Worm (Caenorhabditis elegans) whole organism, early embryonic: ENCODE data around the gene rps-12.

Experiments used
- B0310.2 ChIP-seq: sonication (generic microtip); optimal IDR thresholded peaks from 2 replicates; lab custom pipeline; 2016; ENCODE audit warnings: mild to moderate bottlenecking, missing genetic modification characterization, missing compliant biosample characterization
- F13C5.2 ChIP-seq: sonication (generic microtip); optimal IDR thresholded peaks from 2 replicates; lab custom pipeline; 2017; ENCODE audit warnings: mild to moderate bottlenecking, missing genetic modification characterization, inconsistent platforms, missing compliant biosample characterization
- ama-1 ChIP-seq: fragments of 150-350 bp; optimal IDR thresholded peaks from 2 replicates; lab custom pipeline; 2014
- ceh-36 ChIP-seq: sonication (generic microtip); optimal IDR thresholded peaks from 2 replicates; lab custom pipeline; 2016; ENCODE audit warnings: missing genetic modification characterization, inconsistent platforms, missing compliant biosample characterization
- flt-1 ChIP-seq: fragments of 200-800 bp; sonication (Bioruptor generic); IDR thresholded peaks from 2 replicates; pipeline ENCODE4 v1.3.6; 2022; ENCODE audit warnings: missing genetic modification characterization, missing compliant biosample characterization
- hmg-4 ChIP-seq: fragments of 200-800 bp; sonication (Bioruptor generic); optimal IDR thresholded peaks from 2 replicates; lab custom pipeline; 2018; ENCODE audit warnings: mild to moderate bottlenecking, missing genetic modification characterization, missing compliant biosample characterization
- pes-1 ChIP-seq: fragments of 200-800 bp; sonication (Bioruptor generic); IDR thresholded peaks from 2 replicates; pipeline ENCODE4 v1.3.6; 2022; ENCODE audit warnings: missing genetic modification reagents, missing genetic modification characterization, missing compliant biosample characterization

ce11 chrIII:5714230-5714983 lies 35.3 kb downstream of the rps-12 start, which contains the start of gene arf-1:
- no peak for TF ChIP-seq hmg-4 (GFP tag; lab: Kevin White, UChicago)
- TF ChIP-seq ama-1 = no peak
- TF ChIP-seq B0310.2 (tag; lab: Kevin White, UChicago) = no peak
- TF ChIP-seq flt-1 (GFP tag; lab: Robert Waterston, UW) = no peak
- no peak for TF ChIP-seq F13C5.2
- TF ChIP-seq pes-1 (GFP tag; lab: Robert Waterston, UW) = no peak
- no peak for TF ChIP-seq ceh-36 (tag; lab: Kevin White, UChicago)
